Worm (Caenorhabditis elegans) whole organism, L1 larva: ENCODE measurements around the gene vps-35.

Experiments used
- aly-2 ChIP-seq: fragments of 150-350 bp; optimal IDR thresholded peaks from 2 replicates; lab custom pipeline; 2014; ENCODE audit warnings: missing biosample characterization, missing genetic modification characterization
- efl-3 ChIP-seq: fragments of 200-800 bp; sonication (Bioruptor generic); optimal IDR thresholded peaks from 2 replicates; lab custom pipeline; 2018; ENCODE audit warnings: mild to moderate bottlenecking, missing genetic modification characterization, missing compliant biosample characterization
- lin-13 ChIP-seq: fragments of 150-350 bp; optimal IDR thresholded peaks from 2 replicates; lab custom pipeline; 2014; ENCODE audit warnings: missing biosample characterization, missing genetic modification reagents, missing genetic modification characterization
- lin-14 ChIP-seq: fragments of 200-800 bp; sonication (Bioruptor generic); optimal IDR thresholded peaks from 2 replicates; lab custom pipeline; 2018; ENCODE audit warnings: mild to moderate bottlenecking, missing genetic modification characterization, moderate library complexity, missing compliant biosample characterization
- lin-39 ChIP-seq: fragments of 150-350 bp; optimal IDR thresholded peaks from 2 replicates; lab custom pipeline; 2014; ENCODE audit warnings: missing biosample characterization, missing genetic modification reagents, missing genetic modification characterization
- mdl-1 ChIP-seq, 2 experiments: fragments of 150-350 bp; optimal IDR thresholded peaks; 2 replicates each; lab custom pipeline; 2014 to 2017; ENCODE audit warnings: missing biosample characterization in 2 of 2, missing genetic modification characterization in 2 of 2, inconsistent platforms in 1 of 2
- sptf-1 ChIP-seq: fragments of 150-350 bp; optimal IDR thresholded peaks from 2 replicates; lab custom pipeline; 2014; ENCODE audit warnings: missing biosample characterization, missing genetic modification characterization
- unc-62 ChIP-seq: fragments of 150-350 bp; optimal IDR thresholded peaks from 2 replicates; lab custom pipeline; 2014; ENCODE audit warnings: missing biosample characterization, missing genetic modification reagents, missing genetic modification characterization
- unc-86 ChIP-seq: sonication (generic microtip); optimal IDR thresholded peaks from 2 replicates; lab custom pipeline; 2016; ENCODE audit warnings: missing genetic modification characterization, missing compliant biosample characterization
- unc-98 ChIP-seq: fragments of 200-800 bp; sonication (Bioruptor generic); IDR thresholded peaks from 2 replicates; pipeline ENCODE4 v1.3.6; 2022; ENCODE audit warnings: missing genetic modification characterization, missing compliant biosample characterization

- TF ChIP-seq lin-14 (peak; percentile 81), aly-2 (tag; lab: Kevin White, UChicago) (no peak), unc-86 (tag; lab: Kevin White, UChicago) (no peak), unc-98 (GFP tag; lab: Robert Waterston, UW) (no peak), lin-13 (GFP tag; lab: Kevin White, UChicago) (no peak), unc-62 (GFP tag; lab: Kevin White, UChicago) (no peak), efl-3 (GFP tag; lab: Kevin White, UChicago) (no peak), sptf-1 (no peak), lin-39 (peak; percentile 77), mdl-1 (tag; optimal IDR thresholded peaks at IDR 0.05; lab: Kevin White, UChicago) (peak in 1 of 2 experiments; percentile 34)
Measured at ce11 chrII:5931904-5932764, 24.5 kb downstream of the vps-35 start.
